Worm (Caenorhabditis elegans): ENCODE data around the gene F37C12.18.
A peak's percentile ranks its signal among the peaks of the same experiment; 100 is the strongest.

DNA sequence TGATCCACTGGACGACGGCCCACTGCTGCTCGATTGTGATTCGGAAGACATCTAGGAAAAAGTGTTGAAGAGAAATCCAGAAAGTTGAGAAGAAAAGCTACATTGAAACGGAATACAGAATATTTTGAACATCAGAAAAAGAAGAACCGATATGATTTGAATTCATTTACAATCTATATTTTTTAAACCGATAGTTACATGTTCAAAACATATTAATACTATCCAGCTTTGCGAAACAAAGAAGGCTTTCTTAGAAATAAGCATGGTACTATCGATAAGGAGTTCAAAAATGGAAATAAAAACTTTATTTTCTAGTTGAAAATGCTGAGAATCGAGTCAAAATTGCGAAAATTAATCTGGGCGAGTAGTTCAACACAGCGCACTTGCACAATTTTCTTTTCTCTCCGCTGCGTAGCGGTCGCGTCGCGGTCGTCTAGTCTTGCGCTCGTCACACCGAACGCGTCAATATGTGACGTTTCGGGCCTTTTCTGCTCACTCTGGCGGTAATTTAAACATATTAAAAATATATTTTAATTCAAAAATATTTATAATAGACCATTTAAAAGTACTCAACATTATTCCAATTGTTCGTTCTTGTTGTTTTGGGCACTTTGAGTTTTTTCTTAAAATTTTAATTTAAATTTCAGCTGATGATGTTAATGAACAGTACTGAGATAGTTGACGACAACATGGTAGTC, 33.0 kb downstream of the F37C12.18 start, which contains the start of the genes syf-2 and K04G7.1:
- TF ChIP-seq lin-39 (tag; optimal IDR thresholded peaks at IDR 0.05) (peak; percentile 3), nhr-12 (tag; optimal IDR thresholded peaks at IDR 0.05) (no peak)
